Worm (Caenorhabditis elegans) whole organism, mixed stage, embryonic: ENCODE data around the gene emb-4.

Experiments used
- ces-1 ChIP-seq: fragments of 150-350 bp; optimal IDR thresholded peaks from 2 replicates; lab custom pipeline; 2014; ENCODE audit warnings: missing biosample characterization, missing genetic modification reagents, missing genetic modification characterization
- lin-13 ChIP-seq: fragments of 150-350 bp; optimal IDR thresholded peaks from 2 replicates; lab custom pipeline; 2014; ENCODE audit warnings: missing biosample characterization, missing genetic modification characterization
- nhr-237 ChIP-seq: fragments of 150-350 bp; optimal IDR thresholded peaks from 2 replicates; lab custom pipeline; 2014; ENCODE audit warnings: missing biosample characterization, missing genetic modification characterization

ce11 chrV:18911736-18912135 is 17.0 kb upstream of the emb-4 start, which contains the start of gene cyp-42A1:
- TF ChIP-seq lin-13 (no peak), ces-1 (no peak), nhr-237 (tag; lab: Kevin White, UChicago) (no peak)
